Worm (Caenorhabditis elegans) whole organism, late embryonic: ENCODE results near the gene cutl-18.

ENCODE experiments used
- K02D7.2 ChIP-seq: sonication (generic microtip); optimal IDR thresholded peaks from 2 replicates; lab custom pipeline; 2017; ENCODE audit warnings: mild to moderate bottlenecking, missing genetic modification characterization, missing compliant biosample characterization
- K09A11.1 ChIP-seq: sonication (generic microtip); optimal IDR thresholded peaks from 2 replicates; lab custom pipeline; 2017; ENCODE audit warnings: antibody characterized with exemption, mild to moderate bottlenecking, missing genetic modification characterization, missing compliant biosample characterization; ENCODE audit not compliant: insufficient read depth
- ahr-1 ChIP-seq: sonication (generic microtip); optimal IDR thresholded peaks from 2 replicates; lab custom pipeline; 2016; ENCODE audit warnings: missing genetic modification characterization, missing compliant biosample characterization
- ceh-14 ChIP-seq: sonication (generic microtip); optimal IDR thresholded peaks from 2 replicates; lab custom pipeline; 2016; ENCODE audit warnings: missing genotype, missing genetic modification characterization, missing compliant biosample characterization
- ceh-18 ChIP-seq: sonication (generic microtip); optimal IDR thresholded peaks from 2 replicates; lab custom pipeline; 2016; ENCODE audit warnings: missing genetic modification characterization, missing compliant biosample characterization
- ceh-19 ChIP-seq: fragments of 200-800 bp; sonication (Bioruptor generic); optimal IDR thresholded peaks from 2 replicates; lab custom pipeline; 2018; ENCODE audit warnings: mild to moderate bottlenecking, missing genetic modification characterization, missing compliant biosample characterization
- ceh-2 ChIP-seq: sonication (generic microtip); optimal IDR thresholded peaks from 2 replicates; lab custom pipeline; 2016; ENCODE audit warnings: missing genotype, missing genetic modification characterization, missing compliant biosample characterization
- ceh-22 ChIP-seq: sonication (generic microtip); optimal IDR thresholded peaks from 2 replicates; lab custom pipeline; 2017; ENCODE audit warnings: missing biosample characterization, missing genetic modification characterization
- ceh-31 ChIP-seq: sonication (generic microtip); optimal IDR thresholded peaks from 2 replicates; lab custom pipeline; 2016; ENCODE audit warnings: missing genetic modification characterization, missing compliant biosample characterization
- ceh-45 ChIP-seq: fragments of 200-800 bp; sonication (Bioruptor generic); IDR thresholded peaks from 2 replicates; pipeline ENCODE4 v1.3.6; 2022; ENCODE audit warnings: missing genetic modification reagents, missing genetic modification characterization, missing compliant biosample characterization
- ceh-6 ChIP-seq: fragments of 200-800 bp; sonication (Bioruptor generic); optimal IDR thresholded peaks from 2 replicates; lab custom pipeline; 2018; ENCODE audit warnings: mild to moderate bottlenecking, missing genetic modification characterization, missing compliant biosample characterization
- ceh-9 ChIP-seq: sonication (generic microtip); optimal IDR thresholded peaks from 2 replicates; lab custom pipeline; 2016; ENCODE audit warnings: mild to moderate bottlenecking, missing genetic modification characterization, inconsistent platforms, missing compliant biosample characterization
- dmd-4 ChIP-seq: sonication (generic microtip); optimal IDR thresholded peaks from 2 replicates; lab custom pipeline; 2016; ENCODE audit warnings: borderline replicate concordance, missing genetic modification characterization, missing compliant biosample characterization
- dve-1 ChIP-seq: sonication (generic microtip); optimal IDR thresholded peaks from 2 replicates; lab custom pipeline; 2017; ENCODE audit warnings: antibody characterized with exemption, mild to moderate bottlenecking, missing genetic modification characterization, missing compliant biosample characterization
- elt-2 ChIP-seq: sonication (generic microtip); optimal IDR thresholded peaks from 2 replicates; lab custom pipeline; 2016; ENCODE audit warnings: missing genetic modification reagents, missing genetic modification characterization, missing compliant biosample characterization
- elt-4 ChIP-seq: sonication (generic microtip); optimal IDR thresholded peaks from 2 replicates; lab custom pipeline; 2016; ENCODE audit warnings: missing genetic modification characterization, missing compliant biosample characterization
- ets-4 ChIP-seq: sonication (generic microtip); optimal IDR thresholded peaks from 2 replicates; lab custom pipeline; 2016; ENCODE audit warnings: missing genetic modification characterization, missing compliant biosample characterization
- eyg-1 ChIP-seq: sonication (generic microtip); optimal IDR thresholded peaks from 2 replicates; lab custom pipeline; 2016; ENCODE audit warnings: missing genotype, missing genetic modification characterization, missing compliant biosample characterization
- fax-1 ChIP-seq: sonication (generic microtip); optimal IDR thresholded peaks from 2 replicates; lab custom pipeline; 2016; ENCODE audit warnings: missing genotype, missing genetic modification characterization, missing compliant biosample characterization
- hlh-6 ChIP-seq: sonication (generic microtip); optimal IDR thresholded peaks from 2 replicates; lab custom pipeline; 2016; ENCODE audit warnings: missing genotype, missing genetic modification characterization, missing compliant biosample characterization
- lim-6 ChIP-seq: sonication (generic microtip); optimal IDR thresholded peaks from 2 replicates; lab custom pipeline; 2016; ENCODE audit warnings: missing genetic modification characterization, missing compliant biosample characterization
- madf-2 ChIP-seq: sonication (generic microtip); optimal IDR thresholded peaks from 2 replicates; lab custom pipeline; 2017; ENCODE audit warnings: missing genetic modification characterization, missing compliant biosample characterization
- nfya-1 ChIP-seq: sonication (generic microtip); optimal IDR thresholded peaks from 2 replicates; lab custom pipeline; 2017; ENCODE audit warnings: missing genetic modification characterization, mild to moderate bottlenecking, missing compliant biosample characterization, antibody characterized with exemption, moderate library complexity
- nhr-11 ChIP-seq: fragments of 150-350 bp; optimal IDR thresholded peaks from 2 replicates; lab custom pipeline; 2014; ENCODE audit warnings: missing biosample characterization, missing genetic modification characterization
- npax-4 ChIP-seq: sonication (generic microtip); optimal IDR thresholded peaks from 2 replicates; lab custom pipeline; 2016; ENCODE audit warnings: missing genetic modification characterization, missing compliant biosample characterization
- odd-2 ChIP-seq: sonication (generic microtip); optimal IDR thresholded peaks from 2 replicates; lab custom pipeline; 2017; ENCODE audit warnings: antibody characterized with exemption, mild to moderate bottlenecking, missing genetic modification characterization, missing compliant biosample characterization
- pag-3 ChIP-seq: sonication (generic microtip); optimal IDR thresholded peaks from 2 replicates; lab custom pipeline; 2016; ENCODE audit warnings: missing compliant biosample characterization, missing genetic modification characterization, borderline replicate concordance
- ref-2 ChIP-seq: sonication (generic microtip); optimal IDR thresholded peaks from 2 replicates; lab custom pipeline; 2016; ENCODE audit warnings: missing genetic modification characterization, missing compliant biosample characterization
- rnt-1 ChIP-seq: sonication (generic microtip); optimal IDR thresholded peaks from 2 replicates; lab custom pipeline; 2016; ENCODE audit warnings: missing genetic modification characterization, missing compliant biosample characterization
- sdc-2 ChIP-seq: sonication (generic microtip); optimal IDR thresholded peaks from 2 replicates; lab custom pipeline; 2016; ENCODE audit warnings: missing genotype, missing genetic modification characterization, missing compliant biosample characterization
- sox-4 ChIP-seq: sonication (generic microtip); optimal IDR thresholded peaks from 2 replicates; lab custom pipeline; 2017; ENCODE audit warnings: mild to moderate bottlenecking, missing genetic modification characterization, inconsistent platforms, missing compliant biosample characterization
- unc-3 ChIP-seq, 2 experiments: fragments of 200-800 bp in 1 of 2; sonication (Bioruptor generic) in 1 of 2; sonication (generic microtip) in 1 of 2; conservative IDR thresholded peaks in 1 of 2; optimal IDR thresholded peaks in 1 of 2; 2 replicates each; pipeline versions ENCODE4 v1.3.6 to Lab custom; 2016 to 2022; ENCODE audit warnings: missing compliant biosample characterization in 2 of 2, missing genetic modification characterization in 2 of 2, missing genetic modification reagents in 1 of 2
- unc-42 ChIP-seq: sonication (generic microtip); optimal IDR thresholded peaks from 2 replicates; lab custom pipeline; 2016; ENCODE audit warnings: missing genotype, missing genetic modification characterization, missing compliant biosample characterization
- unc-55 ChIP-seq: sonication (generic microtip); optimal IDR thresholded peaks from 2 replicates; lab custom pipeline; 2017; ENCODE audit warnings: missing biosample characterization, missing genetic modification reagents, missing genetic modification characterization

The cutl-18 gene

ce11 chrV:11308346-11308745, 8.4 kb downstream of the cutl-18 start, which contains the start of gene snf-11:
TSS of gene snf-11 (minus strand) at chrV:11308446.
- TF ChIP-seq dmd-4 (no peak), unc-3 (GFP tag; conservative IDR thresholded peaks at IDR 0.05; lab: Robert Waterston, UW) (no peak), unc-3 (tag; optimal IDR thresholded peaks at IDR 0.05; lab: Kevin White, UChicago) (no peak), K09A11.1 (tag; lab: Kevin White, UChicago) (no peak), ceh-45 (GFP tag; lab: Robert Waterston, UW) (no peak), eyg-1 (no peak), ceh-6 (GFP tag; lab: Kevin White, UChicago) (no peak), pag-3 (tag; lab: Kevin White, UChicago) (no peak), ceh-22 (tag; lab: Kevin White, UChicago) (no peak)

ce11 chrV:11307781-11308180, 8.9 kb downstream of the cutl-18 start:
- no peak for TF ChIP-seq fax-1 (tag; lab: Kevin White, UChicago)
- peak; percentile 6 for TF ChIP-seq nfya-1 (tag; lab: Kevin White, UChicago)
- peak; percentile 95 for TF ChIP-seq unc-55
- peak; percentile 83 for TF ChIP-seq ceh-18 (tag; lab: Kevin White, UChicago)
- TF ChIP-seq rnt-1 (tag; lab: Kevin White, UChicago) = peak; percentile 75
- no peak for TF ChIP-seq sox-4 (tag; lab: Kevin White, UChicago)
- TF ChIP-seq, all 69 proteins: peak for 4

ce11 chrV:11304879-11305278, 11.8 kb downstream of the cutl-18 start, which contains the start of gene srh-45:
TSS of gene srh-45 (minus strand) at chrV:11304979.
- TF ChIP-seq ceh-14 = no peak
- no peak for TF ChIP-seq elt-2 (tag; lab: Kevin White, UChicago)
- no peak for TF ChIP-seq ahr-1 (tag; lab: Kevin White, UChicago)
- no peak for TF ChIP-seq ceh-19
- TF ChIP-seq ref-2 (tag; lab: Kevin White, UChicago) = no peak
- no peak for TF ChIP-seq lim-6 (tag; lab: Kevin White, UChicago)
- no peak for TF ChIP-seq odd-2
- TF ChIP-seq ceh-31 (tag; lab: Kevin White, UChicago) = no peak
- TF ChIP-seq dve-1 = no peak
- TF ChIP-seq K02D7.2 (tag; lab: Kevin White, UChicago) = no peak
- TF ChIP-seq nhr-11 (tag; lab: Kevin White, UChicago) = no peak
- no peak for TF ChIP-seq madf-2 (tag; lab: Kevin White, UChicago)
- TF ChIP-seq K09A11.1 (tag; lab: Kevin White, UChicago) = no peak
- no peak for TF ChIP-seq ceh-18 (tag; lab: Kevin White, UChicago)

- TF ChIP-seq elt-4 (tag; lab: Kevin White, UChicago) = no peak
- TF ChIP-seq K02D7.2 (tag; lab: Kevin White, UChicago) = no peak
- TF ChIP-seq ref-2 (tag; lab: Kevin White, UChicago) = no peak
- TF ChIP-seq ceh-2 (tag; lab: Kevin White, UChicago) = no peak
- no peak for TF ChIP-seq unc-3 (GFP tag; conservative IDR thresholded peaks at IDR 0.05; lab: Robert Waterston, UW)
- no peak for TF ChIP-seq unc-3 (tag; optimal IDR thresholded peaks at IDR 0.05; lab: Kevin White, UChicago)
- no peak for TF ChIP-seq sdc-2 (tag; lab: Kevin White, UChicago)
- no peak for TF ChIP-seq ets-4 (tag; lab: Kevin White, UChicago)
- TF ChIP-seq nfya-1 (tag; lab: Kevin White, UChicago) = no peak
- TF ChIP-seq ceh-45 (GFP tag; lab: Robert Waterston, UW) = no peak
- no peak for TF ChIP-seq ceh-9 (tag; lab: Kevin White, UChicago)
- TF ChIP-seq npax-4 (tag; lab: Kevin White, UChicago) = no peak
- TF ChIP-seq lim-6 (tag; lab: Kevin White, UChicago) = no peak
- no peak for TF ChIP-seq unc-42 (tag; lab: Kevin White, UChicago)
- no peak for TF ChIP-seq hlh-6 (tag; lab: Kevin White, UChicago)
Observed at ce11 chrV:11304200-11304599, 12.5 kb downstream of the cutl-18 start.
